Worm (Caenorhabditis elegans): ENCODE data around the gene R07B1.7.

- TF ChIP-seq fax-1 (tag; optimal IDR thresholded peaks at IDR 0.05) (no peak), hlh-8 (tag; optimal IDR thresholded peaks at IDR 0.05) (no peak), madf-2 (tag; optimal IDR thresholded peaks at IDR 0.05) (no peak), elt-4 (tag; optimal IDR thresholded peaks at IDR 0.05) (no peak), tbx-2 (tag; optimal IDR thresholded peaks at IDR 0.05) (no peak), pros-1 (tag; optimal IDR thresholded peaks at IDR 0.05) (no peak), unc-86 (tag; optimal IDR thresholded peaks at IDR 0.05) (no peak), nfya-1 (tag; optimal IDR thresholded peaks at IDR 0.05) (no peak), pqm-1 (tag; optimal IDR thresholded peaks at IDR 0.05) (no peak), C08G9.2 (tag; optimal IDR thresholded peaks at IDR 0.05) (no peak)
These were observed 24.1 kb downstream of the R07B1.7 start for ce11 chrX:9893069-9893468.

Measured in whole organism, late embryonic.